Fruit fly (Drosophila melanogaster) whole organism, prepupa: ENCODE results near the gene CG7322.
A peak's percentile ranks its signal among the peaks of the same experiment; 100 is the strongest.

Experiments used
- CG10669 ChIP-seq: fragments of 200-800 bp; sonication (Bioruptor generic); optimal IDR thresholded peaks from 3 replicates; lab custom pipeline; 2018; ENCODE audit warnings: missing biosample characterization, mild to moderate bottlenecking, missing genetic modification characterization, moderate library complexity
- CG11294 ChIP-seq: fragments of 200-800 bp; sonication (Bioruptor generic); IDR thresholded peaks from 2 replicates; pipeline ENCODE4 v1.3.6; 2022; ENCODE audit warnings: missing biosample characterization, missing genetic modification characterization
- CG11902 ChIP-seq: fragments of 200-800 bp; sonication (Bioruptor generic); optimal IDR thresholded peaks from 3 replicates; lab custom pipeline; 2016; ENCODE audit warnings: missing biosample characterization, missing genetic modification characterization
- CG1621 ChIP-seq: fragments of 200-800 bp; sonication (Bioruptor generic); optimal IDR thresholded peaks from 3 replicates; lab custom pipeline; 2018; ENCODE audit warnings: missing biosample characterization, mild to moderate bottlenecking, missing genetic modification characterization
- CG16779 ChIP-seq: fragments of 200-800 bp; sonication (Bioruptor generic); optimal IDR thresholded peaks from 3 replicates; lab custom pipeline; 2017; ENCODE audit warnings: missing biosample characterization, mild to moderate bottlenecking, missing genetic modification characterization
- CG3032 ChIP-seq: fragments of 200-800 bp; optimal IDR thresholded peaks from 2 replicates; lab custom pipeline; 2019; ENCODE audit warnings: missing biosample characterization, mild to moderate bottlenecking, missing genetic modification characterization, moderate library complexity
- CG31627 ChIP-seq: fragments of 200-800 bp; sonication (Bioruptor generic); optimal IDR thresholded peaks from 3 replicates; lab custom pipeline; 2016; ENCODE audit warnings: missing biosample characterization, missing genetic modification characterization
- CG32006 ChIP-seq: fragments of 200-800 bp; sonication (Bioruptor generic); optimal IDR thresholded peaks from 3 replicates; lab custom pipeline; 2017; ENCODE audit warnings: missing biosample characterization, mild to moderate bottlenecking, missing genetic modification characterization
- CG34406 ChIP-seq: fragments of 200-800 bp; sonication (Bioruptor generic); optimal IDR thresholded peaks from 3 replicates; lab custom pipeline; 2016; ENCODE audit warnings: missing biosample characterization, missing genetic modification characterization
- CG3919 ChIP-seq: fragments of 200-800 bp; sonication (Bioruptor generic); optimal IDR thresholded peaks from 3 replicates; lab custom pipeline; 2016; ENCODE audit warnings: missing biosample characterization, missing genetic modification characterization
- CG4318 ChIP-seq: fragments of 200-800 bp; sonication (Bioruptor generic); optimal IDR thresholded peaks from 3 replicates; lab custom pipeline; 2017; ENCODE audit warnings: missing biosample characterization, mild to moderate bottlenecking, missing genetic modification characterization
- CG6163 ChIP-seq: fragments of 200-800 bp; sonication (Bioruptor generic); IDR thresholded peaks from 3 replicates; pipeline ENCODE4 v1.3.6; 2022; ENCODE audit warnings: missing biosample characterization, missing genetic modification characterization
- CG6276 ChIP-seq: fragments of 200-800 bp; sonication (Bioruptor generic); optimal IDR thresholded peaks from 2 replicates; lab custom pipeline; 2017; ENCODE audit warnings: missing biosample characterization, mild to moderate bottlenecking, missing genetic modification characterization
- CG6792 ChIP-seq: fragments of 200-800 bp; sonication (Bioruptor generic); optimal IDR thresholded peaks from 3 replicates; lab custom pipeline; 2016; ENCODE audit warnings: missing biosample characterization, missing genetic modification characterization
- CG6808 ChIP-seq: fragments of 200-800 bp; sonication (Bioruptor generic); optimal IDR thresholded peaks from 3 replicates; lab custom pipeline; 2017; ENCODE audit warnings: missing biosample characterization, missing genetic modification characterization, mild to moderate bottlenecking, moderate library complexity, missing genetic modification reagents
- CG6854 ChIP-seq: fragments of 200-800 bp; sonication (Bioruptor generic); optimal IDR thresholded peaks from 2 replicates; lab custom pipeline; 2017; ENCODE audit warnings: missing biosample characterization, mild to moderate bottlenecking, missing genetic modification characterization
- CG8632 ChIP-seq: fragments of 200-800 bp; sonication (Bioruptor generic); optimal IDR thresholded peaks from 3 replicates; lab custom pipeline; 2016; ENCODE audit warnings: missing biosample characterization, missing genetic modification characterization
- CG9139 ChIP-seq: fragments of 200-800 bp; sonication (Bioruptor generic); optimal IDR thresholded peaks from 3 replicates; lab custom pipeline; 2017; ENCODE audit warnings: missing biosample characterization, mild to moderate bottlenecking, missing genetic modification characterization
- Eip78C ChIP-seq: fragments of 200-800 bp; sonication (Bioruptor generic); peaks from one replicate; lab custom pipeline; 2016; ENCODE audit warnings: missing biosample characterization, missing genetic modification characterization
- Ets21C ChIP-seq: fragments of 200-800 bp; sonication (Bioruptor generic); optimal IDR thresholded peaks from 3 replicates; lab custom pipeline; 2016; ENCODE audit warnings: missing biosample characterization, missing genetic modification characterization
- Ets96B ChIP-seq: fragments of 200-800 bp; optimal IDR thresholded peaks from 2 replicates; lab custom pipeline; 2019; ENCODE audit warnings: missing biosample characterization, mild to moderate bottlenecking, missing genetic modification characterization, moderate library complexity
- Gug ChIP-seq: fragments of 200-800 bp; sonication (Bioruptor generic); IDR thresholded peaks from 2 replicates; pipeline ENCODE4 v1.3.6; 2022; ENCODE audit warnings: missing biosample characterization, missing genetic modification characterization
- Hr38 ChIP-seq: sonication (Bioruptor generic); optimal IDR thresholded peaks from 2 replicates; lab custom pipeline; 2016; ENCODE audit warnings: missing biosample characterization, missing genetic modification characterization
- Hr39 ChIP-seq: fragments of 200-800 bp; sonication (Bioruptor generic); optimal IDR thresholded peaks from 2 replicates; lab custom pipeline; 2016; ENCODE audit warnings: missing biosample characterization, missing genetic modification characterization
- OdsH ChIP-seq: fragments of 200-800 bp; sonication (Bioruptor generic); optimal IDR thresholded peaks from 3 replicates; lab custom pipeline; 2016; ENCODE audit warnings: missing biosample characterization, missing genetic modification characterization
- Smox ChIP-seq: fragments of 200-800 bp; sonication (Bioruptor generic); optimal IDR thresholded peaks from 3 replicates; lab custom pipeline; 2016; ENCODE audit warnings: missing biosample characterization, missing genetic modification characterization
- Sox102F ChIP-seq: fragments of 200-800 bp; sonication (Bioruptor generic); optimal IDR thresholded peaks from 2 replicates; lab custom pipeline; 2016; ENCODE audit warnings: missing biosample characterization, mild to moderate bottlenecking, missing genetic modification characterization
- Sox14 ChIP-seq: fragments of 200-800 bp; sonication (Bioruptor generic); optimal IDR thresholded peaks from 3 replicates; lab custom pipeline; 2016; ENCODE audit warnings: missing biosample characterization, missing genetic modification characterization
- acj6 ChIP-seq: fragments of 200-800 bp; sonication (Bioruptor generic); optimal IDR thresholded peaks from 3 replicates; lab custom pipeline; 2016; ENCODE audit warnings: missing biosample characterization, missing genetic modification characterization
- dsx ChIP-seq: fragments of 200-800 bp; optimal IDR thresholded peaks from 3 replicates; lab custom pipeline; 2019; ENCODE audit warnings: missing biosample characterization, mild to moderate bottlenecking, missing genetic modification characterization, moderate library complexity; ENCODE audit not compliant: poor library complexity, severe bottlenecking
- eg ChIP-seq: fragments of 200-800 bp; sonication (Bioruptor generic); IDR thresholded peaks from 3 replicates; pipeline ENCODE4 v1.3.6; 2022; ENCODE audit warnings: missing biosample characterization, missing genetic modification characterization
- esn ChIP-seq: fragments of 200-800 bp; sonication (Bioruptor generic); optimal IDR thresholded peaks from 2 replicates; lab custom pipeline; 2016; ENCODE audit warnings: missing biosample characterization, mild to moderate bottlenecking, missing genetic modification characterization, moderate library complexity
- fd59A ChIP-seq: fragments of 200-800 bp; sonication (Bioruptor generic); optimal IDR thresholded peaks from 2 replicates; lab custom pipeline; 2017; ENCODE audit warnings: missing biosample characterization, mild to moderate bottlenecking, missing genetic modification characterization, missing genetic modification reagents
- fd85E ChIP-seq: fragments of 200-800 bp; sonication (Bioruptor generic); optimal IDR thresholded peaks from 3 replicates; lab custom pipeline; 2016; ENCODE audit warnings: missing biosample characterization, missing genetic modification characterization
- net ChIP-seq: fragments of 200-800 bp; sonication (Bioruptor generic); optimal IDR thresholded peaks from 3 replicates; lab custom pipeline; 2016; ENCODE audit warnings: missing biosample characterization, missing genetic modification characterization
- salr ChIP-seq, 2 experiments: fragments of 200-800 bp; sonication (Bioruptor generic); optimal IDR thresholded peaks; 3 replicates each; lab custom pipeline; 2016 to 2018; ENCODE audit warnings: missing biosample characterization in 2 of 2, missing genetic modification characterization in 2 of 2, mild to moderate bottlenecking in 1 of 2
- spab ChIP-seq: fragments of 200-800 bp; sonication (Bioruptor generic); optimal IDR thresholded peaks from 2 replicates; lab custom pipeline; 2017; ENCODE audit warnings: missing biosample characterization, mild to moderate bottlenecking, missing genetic modification characterization, missing genetic modification reagents
- ss ChIP-seq, 2 experiments: fragments of 200-800 bp; sonication (Bioruptor generic); optimal IDR thresholded peaks; 2 replicates in 1 of 2; 3 replicates in 1 of 2; lab custom pipeline; 2017 to 2018; ENCODE audit warnings: mild to moderate bottlenecking in 2 of 2, missing biosample characterization in 2 of 2, missing genetic modification characterization in 2 of 2, moderate library complexity in 1 of 2
- svp ChIP-seq: fragments of 200-800 bp; sonication (Bioruptor generic); peaks from one replicate; lab custom pipeline; 2016; ENCODE audit warnings: missing biosample characterization, missing genetic modification characterization

Gene CG7322

dm6 chrX:18869489-18870132, 12.1 kb upstream of the CG7322 start (continued):
- TF ChIP-seq CG11294 (GFP tag; lab: Robert Waterston, UW) (0 out of 2 replicates have a peak, but pooled peaks have one; percentile 36), CG31627 (peak; percentile 70), Hr38 (GFP tag; lab: Kevin White, UChicago) (no peak), CG16779 (tag; lab: Kevin White, UChicago) (no peak), CG4318 (GFP tag; lab: Kevin White, UChicago) (no peak), OdsH (GFP tag; lab: Kevin White, UChicago) (no peak), CG10669 (GFP tag; lab: Kevin White, UChicago) (no peak), Hr39 (GFP tag; lab: Kevin White, UChicago) (peak; percentile 76), net (GFP tag; lab: Kevin White, UChicago) (peak; percentile 64), esn (GFP tag; lab: Kevin White, UChicago) (peak; percentile 77), CG8632 (GFP tag; lab: Kevin White, UChicago) (peak; percentile 63), eg (peak; percentile 78), CG1621 (tag; lab: Kevin White, UChicago) (peak; percentile 54), salr (GFP tag; optimal IDR thresholded peaks at IDR 0.05; lab: Kevin White, UChicago) (peak in 1 of 2 experiments; percentile 55), CG6854 (GFP tag; lab: Kevin White, UChicago) (no peak), CG6276 (no peak), Sox102F (GFP tag; lab: Kevin White, UChicago) (peak; percentile 77), fd59A (GFP tag; lab: Kevin White, UChicago) (peak; percentile 62), CG32006 (GFP tag; lab: Kevin White, UChicago) (peak; percentile 67)

- TF ChIP-seq CG3032 (tag; lab: Kevin White, UChicago) (no peak), spab (no peak), dsx (GFP tag; lab: Kevin White, UChicago) (no peak), ss (GFP tag; optimal IDR thresholded peaks at IDR 0.05; lab: Kevin White, UChicago) (peak in 1 of 2 experiments; percentile 31), CG9139 (GFP tag; lab: Kevin White, UChicago) (no peak), svp (GFP tag; lab: Kevin White, UChicago) (peak; percentile 61), Eip78C (GFP tag; lab: Kevin White, UChicago) (peak; percentile 49), Gug (GFP tag; lab: Robert Waterston, UW) (no peak), Ets96B (tag; lab: Kevin White, UChicago) (no peak), CG6792 (no peak), salr (GFP tag; optimal IDR thresholded peaks at IDR 0.05; lab: Kevin White, UChicago) (no peak)
Measured at dm6 chrX:18868142-18868541, 10.6 kb upstream of the CG7322 start.

dm6 chrX:18866289-18866832, 8.8 kb upstream of the CG7322 start:
- TF ChIP-seq CG3919 (GFP tag; lab: Kevin White, UChicago): no peak
- 0 out of 3 replicates have a peak, but pooled peaks have one; percentile 16 for TF ChIP-seq CG6163
- no peak for TF ChIP-seq CG6276
- TF ChIP-seq ss (GFP tag; optimal IDR thresholded peaks at IDR 0.05; lab: Kevin White, UChicago): peak; percentile 77 to 81
- TF ChIP-seq eg: no peak
- no peak for TF ChIP-seq CG10669 (GFP tag; lab: Kevin White, UChicago)
- no peak for TF ChIP-seq Gug (GFP tag; lab: Robert Waterston, UW)
- TF ChIP-seq CG34406 (GFP tag; lab: Kevin White, UChicago): no peak
- TF ChIP-seq svp (GFP tag; lab: Kevin White, UChicago): no peak
- no peak for TF ChIP-seq Smox (GFP tag; lab: Kevin White, UChicago)
- no peak for TF ChIP-seq acj6 (GFP tag; lab: Kevin White, UChicago)
- peak; percentile 59 for TF ChIP-seq CG9139 (GFP tag; lab: Kevin White, UChicago)
- TF ChIP-seq CG16779 (tag; lab: Kevin White, UChicago): no peak
- TF ChIP-seq Sox14 (GFP tag; lab: Kevin White, UChicago): peak; percentile 0
- peak; percentile 63 for TF ChIP-seq CG6808 (GFP tag; lab: Kevin White, UChicago)
- peak; percentile 10 for TF ChIP-seq spab
- no peak for TF ChIP-seq fd85E
- TF ChIP-seq CG11294 (GFP tag; lab: Robert Waterston, UW): no peak
- TF ChIP-seq Ets21C (GFP tag; lab: Kevin White, UChicago): no peak
- no peak for TF ChIP-seq CG11902 (GFP tag; lab: Kevin White, UChicago)
- no peak for TF ChIP-seq Hr38 (GFP tag; lab: Kevin White, UChicago)
- TF ChIP-seq Ets96B (tag; lab: Kevin White, UChicago): no peak
- TF ChIP-seq, all 60 proteins: peak for 6
